Worm (Caenorhabditis elegans) whole organism, late embryonic: Measurements from ENCODE around the gene sre-7.

Experiments
- C08G9.2 ChIP-seq: sonication (generic microtip); optimal IDR thresholded peaks from 2 replicates; lab custom pipeline; 2016; ENCODE audit warnings: mild to moderate bottlenecking, missing genetic modification characterization, moderate library complexity, missing compliant biosample characterization
- C38D4.7 ChIP-seq: fragments of 200-800 bp; sonication (Bioruptor generic); optimal IDR thresholded peaks from 2 replicates; lab custom pipeline; 2018; ENCODE audit warnings: mild to moderate bottlenecking, missing genetic modification characterization, moderate library complexity, missing compliant biosample characterization
- K02D7.2 ChIP-seq: sonication (generic microtip); optimal IDR thresholded peaks from 2 replicates; lab custom pipeline; 2017; ENCODE audit warnings: mild to moderate bottlenecking, missing genetic modification characterization, missing compliant biosample characterization
- T23F11.4 ChIP-seq: fragments of 200-800 bp; sonication (Bioruptor generic); optimal IDR thresholded peaks from 2 replicates; lab custom pipeline; 2018; ENCODE audit warnings: mild to moderate bottlenecking, missing genetic modification characterization, missing compliant biosample characterization
- Y22D7AL.16 ChIP-seq: sonication (generic microtip); optimal IDR thresholded peaks from 2 replicates; lab custom pipeline; 2016; ENCODE audit warnings: missing genetic modification characterization, missing compliant biosample characterization
- ama-1 ChIP-seq: fragments of 150-350 bp; optimal IDR thresholded peaks from 2 replicates; lab custom pipeline; 2014
- ceh-18 ChIP-seq: sonication (generic microtip); optimal IDR thresholded peaks from 2 replicates; lab custom pipeline; 2016; ENCODE audit warnings: missing genetic modification characterization, missing compliant biosample characterization
- ceh-19 ChIP-seq: fragments of 200-800 bp; sonication (Bioruptor generic); optimal IDR thresholded peaks from 2 replicates; lab custom pipeline; 2018; ENCODE audit warnings: mild to moderate bottlenecking, missing genetic modification characterization, missing compliant biosample characterization
- ceh-2 ChIP-seq: sonication (generic microtip); optimal IDR thresholded peaks from 2 replicates; lab custom pipeline; 2016; ENCODE audit warnings: missing genotype, missing genetic modification characterization, missing compliant biosample characterization
- ceh-24 ChIP-seq: sonication (generic microtip); optimal IDR thresholded peaks from 2 replicates; lab custom pipeline; 2016; ENCODE audit warnings: mild to moderate bottlenecking, missing genetic modification characterization, missing compliant biosample characterization
- ceh-6 ChIP-seq: fragments of 200-800 bp; sonication (Bioruptor generic); optimal IDR thresholded peaks from 2 replicates; lab custom pipeline; 2018; ENCODE audit warnings: mild to moderate bottlenecking, missing genetic modification characterization, missing compliant biosample characterization
- ceh-9 ChIP-seq: sonication (generic microtip); optimal IDR thresholded peaks from 2 replicates; lab custom pipeline; 2016; ENCODE audit warnings: mild to moderate bottlenecking, missing genetic modification characterization, inconsistent platforms, missing compliant biosample characterization
- che-1 ChIP-seq: sonication (generic microtip); optimal IDR thresholded peaks from 2 replicates; lab custom pipeline; 2016; ENCODE audit warnings: mild to moderate bottlenecking, missing genetic modification characterization, missing compliant biosample characterization
- dve-1 ChIP-seq: sonication (generic microtip); optimal IDR thresholded peaks from 2 replicates; lab custom pipeline; 2017; ENCODE audit warnings: antibody characterized with exemption, mild to moderate bottlenecking, missing genetic modification characterization, missing compliant biosample characterization
- elt-4 ChIP-seq: sonication (generic microtip); optimal IDR thresholded peaks from 2 replicates; lab custom pipeline; 2016; ENCODE audit warnings: missing genetic modification characterization, missing compliant biosample characterization
- eyg-1 ChIP-seq: sonication (generic microtip); optimal IDR thresholded peaks from 2 replicates; lab custom pipeline; 2016; ENCODE audit warnings: missing genotype, missing genetic modification characterization, missing compliant biosample characterization
- fkh-6 ChIP-seq: sonication (generic microtip); optimal IDR thresholded peaks from 2 replicates; lab custom pipeline; 2016; ENCODE audit warnings: missing genetic modification characterization, missing compliant biosample characterization
- gmeb-2 ChIP-seq: sonication (generic microtip); optimal IDR thresholded peaks from 2 replicates; lab custom pipeline; 2016; ENCODE audit warnings: missing genetic modification characterization, inconsistent platforms, missing compliant biosample characterization
- hlh-30 ChIP-seq: sonication (generic microtip); optimal IDR thresholded peaks from 2 replicates; lab custom pipeline; 2017; ENCODE audit warnings: antibody characterized with exemption, missing genetic modification characterization, missing compliant biosample characterization; ENCODE audit not compliant: insufficient read depth
- hlh-6 ChIP-seq: sonication (generic microtip); optimal IDR thresholded peaks from 2 replicates; lab custom pipeline; 2016; ENCODE audit warnings: missing genotype, missing genetic modification characterization, missing compliant biosample characterization
- lim-6 ChIP-seq: sonication (generic microtip); optimal IDR thresholded peaks from 2 replicates; lab custom pipeline; 2016; ENCODE audit warnings: missing genetic modification characterization, missing compliant biosample characterization
- madf-2 ChIP-seq: sonication (generic microtip); optimal IDR thresholded peaks from 2 replicates; lab custom pipeline; 2017; ENCODE audit warnings: missing genetic modification characterization, missing compliant biosample characterization
- mec-3 ChIP-seq: sonication (generic microtip); optimal IDR thresholded peaks from 2 replicates; lab custom pipeline; 2016; ENCODE audit warnings: borderline replicate concordance, missing genetic modification characterization, missing compliant biosample characterization
- nhr-232 ChIP-seq: sonication (generic microtip); optimal IDR thresholded peaks from 2 replicates; lab custom pipeline; 2016; ENCODE audit warnings: missing genetic modification characterization, missing compliant biosample characterization
- npax-4 ChIP-seq: sonication (generic microtip); optimal IDR thresholded peaks from 2 replicates; lab custom pipeline; 2016; ENCODE audit warnings: missing genetic modification characterization, missing compliant biosample characterization
- pag-3 ChIP-seq: sonication (generic microtip); optimal IDR thresholded peaks from 2 replicates; lab custom pipeline; 2016; ENCODE audit warnings: missing compliant biosample characterization, missing genetic modification characterization, borderline replicate concordance
- pha-2 ChIP-seq: sonication (generic microtip); optimal IDR thresholded peaks from 2 replicates; lab custom pipeline; 2017; ENCODE audit warnings: mild to moderate bottlenecking, missing genetic modification characterization, missing compliant biosample characterization
- ref-2 ChIP-seq: sonication (generic microtip); optimal IDR thresholded peaks from 2 replicates; lab custom pipeline; 2016; ENCODE audit warnings: missing genetic modification characterization, missing compliant biosample characterization
- sox-2 ChIP-seq: fragments of 200-800 bp; sonication (Bioruptor generic); IDR thresholded peaks from 2 replicates; pipeline ENCODE4 v1.3.6; 2022; ENCODE audit warnings: missing genetic modification reagents, missing genetic modification characterization, missing compliant biosample characterization
- syd-9 ChIP-seq: sonication (generic microtip); optimal IDR thresholded peaks from 2 replicates; lab custom pipeline; 2016; ENCODE audit warnings: mild to moderate bottlenecking, missing genetic modification characterization, moderate library complexity, missing compliant biosample characterization
- tbx-2 ChIP-seq: sonication (generic microtip); optimal IDR thresholded peaks from 2 replicates; lab custom pipeline; 2016; ENCODE audit warnings: missing genetic modification characterization, missing compliant biosample characterization
- tbx-7 ChIP-seq: sonication (generic microtip); optimal IDR thresholded peaks from 2 replicates; lab custom pipeline; 2016; ENCODE audit warnings: missing genotype, missing genetic modification characterization, missing compliant biosample characterization
- ttx-3 ChIP-seq: sonication (generic microtip); optimal IDR thresholded peaks from 2 replicates; lab custom pipeline; 2016; ENCODE audit warnings: missing genetic modification reagents, missing genetic modification characterization, missing compliant biosample characterization
- unc-42 ChIP-seq: sonication (generic microtip); optimal IDR thresholded peaks from 2 replicates; lab custom pipeline; 2016; ENCODE audit warnings: missing genotype, missing genetic modification characterization, missing compliant biosample characterization
- unc-55 ChIP-seq: sonication (generic microtip); optimal IDR thresholded peaks from 2 replicates; lab custom pipeline; 2017; ENCODE audit warnings: missing biosample characterization, missing genetic modification reagents, missing genetic modification characterization

The sre-7 gene

DNA sequence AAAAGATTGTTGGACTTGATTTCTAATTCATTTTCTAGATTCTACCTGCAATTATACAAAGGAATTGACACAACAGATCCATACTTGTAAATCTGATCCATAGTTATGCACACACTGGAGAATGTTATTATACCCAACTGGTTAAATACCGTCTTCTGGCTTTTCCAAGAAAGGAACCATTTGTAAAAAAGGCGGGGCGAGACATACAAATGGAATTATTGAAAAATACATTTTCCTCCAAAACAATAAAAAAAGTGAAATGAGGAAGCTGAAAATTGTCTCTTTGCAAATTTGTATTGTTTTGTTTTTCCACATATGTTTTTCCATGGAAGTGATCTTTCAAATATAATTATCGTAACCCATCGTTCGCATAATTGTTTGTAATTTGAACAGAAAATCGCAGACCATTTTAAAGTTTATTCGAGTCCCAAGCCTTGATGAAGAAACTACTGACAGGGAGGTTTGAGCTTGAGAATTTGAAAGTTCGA, 38.3 kb downstream of the sre-7 start, which contains the start of the genes srt-74 and F40G12.9:
TSS of gene srt-74 (minus strand) at position 101 of the 488 bp plus-strand sequence.
TSS of gene F40G12.9 (plus strand) at position 438 of the 488 bp plus-strand sequence.
- TF ChIP-seq ceh-18 (tag; lab: Kevin White, UChicago) (no peak), ref-2 (tag; lab: Kevin White, UChicago) (no peak), fkh-6 (no peak), unc-42 (tag; lab: Kevin White, UChicago) (no peak), npax-4 (no peak), C08G9.2 (tag; lab: Kevin White, UChicago) (no peak), mec-3 (tag; lab: Kevin White, UChicago) (no peak), eyg-1 (tag; lab: Kevin White, UChicago) (no peak), Y22D7AL.16 (tag; lab: Kevin White, UChicago) (no peak), ama-1 (lab: Kevin White, UChicago) (no peak), ceh-9 (tag; lab: Kevin White, UChicago) (no peak), madf-2 (tag; lab: Kevin White, UChicago) (no peak), elt-4 (tag; lab: Kevin White, UChicago) (no peak), ceh-6 (GFP tag; lab: Kevin White, UChicago) (no peak)

DNA sequence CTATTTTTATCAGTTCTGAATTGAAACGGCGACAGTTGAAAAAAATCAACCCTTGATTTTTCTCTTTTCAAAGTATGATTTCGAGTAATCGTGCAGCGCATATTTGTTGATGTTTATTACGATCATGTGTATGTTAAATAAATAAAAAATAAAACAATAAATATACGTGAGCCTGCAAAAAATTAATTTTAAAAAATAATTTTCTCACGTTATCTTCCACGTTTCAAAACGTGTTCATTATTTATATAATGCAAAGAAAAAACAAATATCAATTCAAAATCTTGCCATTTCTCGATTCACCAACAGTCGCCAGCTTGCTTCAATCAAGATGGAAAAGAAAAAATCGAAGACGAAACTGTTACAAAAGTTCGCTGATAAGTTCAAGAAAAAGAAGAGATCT, 39.2 kb downstream of the sre-7 start, which contains the start of gene F40G12.10:
TSS of gene F40G12.10 (plus strand) at position 301 of the 400 bp plus-strand sequence.
- TF ChIP-seq mec-3 (tag; lab: Kevin White, UChicago) = no peak

DNA sequence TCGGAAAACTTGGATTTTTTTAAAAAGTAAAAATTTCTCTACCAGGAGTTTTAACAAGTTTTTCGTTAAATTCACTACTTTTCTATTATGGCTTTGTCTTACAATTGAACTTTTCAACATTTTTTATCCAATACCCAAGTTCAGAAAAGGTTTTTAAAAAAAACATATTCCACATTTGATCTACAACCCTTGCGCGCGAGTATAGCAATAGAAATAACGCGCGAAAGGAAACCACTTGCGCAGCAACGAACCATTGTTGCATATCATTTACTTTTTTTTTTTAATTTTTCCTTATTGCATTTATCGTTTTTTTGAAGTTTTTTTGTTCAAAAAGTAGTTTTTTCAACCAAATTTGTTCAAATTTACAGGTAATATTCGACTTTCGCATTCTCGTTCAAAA, 41.8 kb downstream of the sre-7 start, which contains the start of gene F40G12.11:
TSS of gene F40G12.11 (plus strand) at position 369 of the 400 bp plus-strand sequence.
- TF ChIP-seq dve-1 (tag; lab: Kevin White, UChicago) (no peak), pha-2 (tag; lab: Kevin White, UChicago) (no peak), ceh-9 (tag; lab: Kevin White, UChicago) (no peak), mec-3 (tag; lab: Kevin White, UChicago) (no peak), syd-9 (tag; lab: Kevin White, UChicago) (no peak), hlh-6 (no peak), pag-3 (tag; lab: Kevin White, UChicago) (no peak), ttx-3 (tag; lab: Kevin White, UChicago) (no peak), nhr-232 (tag; lab: Kevin White, UChicago) (no peak), tbx-7 (no peak)

DNA sequence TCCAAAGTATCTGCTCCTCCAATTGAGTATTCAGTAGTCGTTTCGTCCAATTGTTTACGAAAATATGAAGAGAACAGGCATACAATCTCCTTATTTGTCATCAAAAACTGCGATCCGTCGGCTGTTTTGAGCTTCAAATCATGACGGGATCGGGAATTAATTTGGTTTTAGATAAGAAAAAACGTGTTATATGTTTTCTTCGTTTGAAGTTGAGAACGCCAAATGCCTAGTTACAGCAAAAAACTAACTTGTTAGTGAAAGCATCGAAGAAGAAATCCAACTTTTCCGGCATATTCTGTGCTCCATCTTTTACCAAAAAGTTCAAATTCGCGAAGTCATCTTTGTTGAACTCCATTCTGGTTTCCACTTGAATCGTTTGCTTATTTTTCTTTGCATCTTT, 45.4 kb downstream of the sre-7 start, which contains the start of gene F14D7.1:
TSS of gene F14D7.1 (minus strand) at position 101 of the 400 bp plus-strand sequence.
- TF ChIP-seq T23F11.4 (GFP tag; lab: Kevin White, UChicago) (no peak), unc-55 (GFP tag; lab: Kevin White, UChicago) (no peak), K02D7.2 (tag; lab: Kevin White, UChicago) (no peak), gmeb-2 (no peak), C38D4.7 (GFP tag; lab: Kevin White, UChicago) (no peak), ceh-19 (no peak), tbx-2 (tag; lab: Kevin White, UChicago) (no peak), che-1 (tag; lab: Kevin White, UChicago) (no peak), sox-2 (GFP tag; lab: Robert Waterston, UW) (no peak), ceh-24 (tag; lab: Kevin White, UChicago) (no peak), lim-6 (no peak), ceh-2 (no peak), npax-4 (no peak), hlh-30 (tag; lab: Kevin White, UChicago) (no peak), pag-3 (tag; lab: Kevin White, UChicago) (no peak), fkh-6 (no peak), unc-42 (tag; lab: Kevin White, UChicago) (no peak)
